Worm (Caenorhabditis elegans): ENCODE measurements around the gene gid-8.

DNA sequence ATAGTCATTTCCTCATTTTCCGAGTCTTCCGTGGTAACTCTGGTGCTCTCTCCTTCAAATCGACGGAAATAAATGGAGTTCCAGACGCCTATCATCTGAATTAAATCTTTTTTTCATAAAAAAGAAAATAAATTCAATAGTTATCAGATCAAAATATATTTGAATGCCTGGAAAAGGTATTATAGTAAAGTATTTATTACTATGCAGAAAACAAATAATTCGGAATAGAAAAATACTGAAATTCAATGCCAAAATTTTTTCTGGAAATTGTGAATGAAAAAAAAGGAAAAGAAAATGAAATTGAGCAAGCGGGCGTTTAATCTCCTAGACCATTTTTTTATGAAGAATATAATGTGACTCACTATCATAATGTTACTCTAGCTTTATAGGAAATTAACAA, 24.0 kb downstream of the gid-8 start, which contains the start of gene C38C3.6:
- no peak for TF ChIP-seq zag-1 (tag; optimal IDR thresholded peaks at IDR 0.05)
- TF ChIP-seq C34F6.9 (tag; optimal IDR thresholded peaks at IDR 0.05): no peak
- TF ChIP-seq fos-1 (tag; optimal IDR thresholded peaks at IDR 0.05): no peak
- TF ChIP-seq lin-11 (tag; optimal IDR thresholded peaks at IDR 0.05): no peak
- TF ChIP-seq elt-3 (tag; optimal IDR thresholded peaks at IDR 0.05): no peak
- no peak for TF ChIP-seq unc-62 (GFP tag; optimal IDR thresholded peaks at IDR 0.05)
- TF ChIP-seq unc-39 (tag; optimal IDR thresholded peaks at IDR 0.05): no peak
- TF ChIP-seq nhr-12 (tag; optimal IDR thresholded peaks at IDR 0.05): no peak
- TF ChIP-seq nhr-77 (tag; optimal IDR thresholded peaks at IDR 0.05): no peak
- TF ChIP-seq snpc-4 (tag; optimal IDR thresholded peaks at IDR 0.05): no peak
- TF ChIP-seq ztf-4 (tag; optimal IDR thresholded peaks at IDR 0.05): no peak
- no peak for TF ChIP-seq ama-1 (optimal IDR thresholded peaks at IDR 0.05)
